Worm (Caenorhabditis elegans): ENCODE data around the gene fbxa-66.

fbxa-66 gene

ce11 chrIII:2313985-2314494 lies at the start of gene fbxa-66, which contains the start of gene iffb-1:
Gene fbxa-66, minus strand, starts transcription at chrIII:2314035.
Gene iffb-1, plus strand, starts transcription at chrIII:2314436.
- TF ChIP-seq him-1 (tag; optimal IDR thresholded peaks at IDR 0.05) (no peak), W03F9.2 (tag; optimal IDR thresholded peaks at IDR 0.05) (no peak), dao-5 (tag; optimal IDR thresholded peaks at IDR 0.05) (no peak)

ce11 chrIII:2362648-2363047 lies 48.8 kb upstream of the fbxa-66 start, which contains the start of gene srd-69:
Gene srd-69, plus strand, starts transcription at chrIII:2362948.
- TF ChIP-seq W03F9.2 (tag; optimal IDR thresholded peaks at IDR 0.05) (no peak), him-1 (tag; optimal IDR thresholded peaks at IDR 0.05) (no peak), dao-5 (tag; optimal IDR thresholded peaks at IDR 0.05) (no peak)

- TF ChIP-seq dao-5 (tag; optimal IDR thresholded peaks at IDR 0.05): no peak
- TF ChIP-seq W03F9.2 (tag; optimal IDR thresholded peaks at IDR 0.05): no peak
- no peak for TF ChIP-seq him-1 (tag; optimal IDR thresholded peaks at IDR 0.05)
Measured at ce11 chrIII:2349956-2350355, 36.1 kb upstream of the fbxa-66 start.

DNA sequence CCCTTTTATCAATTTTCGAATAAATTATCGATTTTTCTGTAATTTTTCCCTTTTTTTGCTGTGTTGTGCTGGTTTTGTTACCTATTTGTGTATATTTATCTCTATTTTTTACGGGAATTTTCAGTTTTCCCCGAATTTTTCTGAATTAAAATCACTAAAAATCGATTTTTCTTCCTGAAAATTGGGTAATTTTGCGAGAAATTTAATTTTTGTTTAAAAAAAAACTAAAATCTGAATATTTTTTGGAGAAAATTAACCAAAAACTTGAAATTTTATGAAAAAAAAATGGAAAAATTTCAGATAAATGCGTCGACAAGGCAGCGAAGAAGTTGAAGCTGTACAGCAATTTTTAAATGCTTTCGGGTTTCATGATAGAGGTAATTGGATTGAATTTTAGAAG lies 33.5 kb upstream of the fbxa-66 start, which contains the start of gene gip-1:
gip-1 (plus strand) TSS at position 301 of the 400 bp plus-strand sequence.
- TF ChIP-seq dao-5 (tag; optimal IDR thresholded peaks at IDR 0.05) (no peak), W03F9.2 (tag; optimal IDR thresholded peaks at IDR 0.05) (no peak), him-1 (tag; optimal IDR thresholded peaks at IDR 0.05) (no peak)

DNA sequence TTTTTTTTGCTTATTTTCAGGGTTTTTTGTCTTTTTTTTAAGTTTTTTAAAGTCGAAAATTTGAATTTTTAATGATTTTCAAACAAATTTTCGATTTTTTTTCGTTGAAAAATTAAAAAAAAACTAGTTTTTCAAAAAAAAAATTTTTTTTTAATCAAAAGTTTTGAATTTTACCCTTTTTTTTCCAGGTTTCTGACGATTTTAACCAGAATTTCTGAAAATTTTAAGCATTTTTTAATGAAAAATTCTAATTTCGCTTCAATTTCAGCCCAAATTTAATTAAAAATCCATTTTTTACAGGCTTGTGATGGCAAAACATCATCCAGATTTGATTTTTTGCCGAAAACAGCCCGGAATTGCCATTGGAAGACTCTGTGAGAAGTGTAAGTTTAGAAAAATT lies 29.4 kb upstream of the fbxa-66 start, which contains the start of gene phf-5:
phf-5 (plus strand) TSS at position 301 of the 400 bp plus-strand sequence.
- TF ChIP-seq W03F9.2 (tag; optimal IDR thresholded peaks at IDR 0.05) (no peak), him-1 (tag; optimal IDR thresholded peaks at IDR 0.05) (no peak), dao-5 (tag; optimal IDR thresholded peaks at IDR 0.05) (no peak)

ce11 chrIII:2331033-2331625 lies 17.3 kb upstream of the fbxa-66 start, which contains the start of the genes Y54F10BM.13 and ppm-1.D:
Gene Y54F10BM.13, minus strand, starts transcription at chrIII:2331083.
Gene ppm-1.D, plus strand, starts transcription at chrIII:2331572.
- TF ChIP-seq dao-5 (tag; optimal IDR thresholded peaks at IDR 0.05): no peak
- no peak for TF ChIP-seq him-1 (tag; optimal IDR thresholded peaks at IDR 0.05)
- no peak for TF ChIP-seq W03F9.2 (tag; optimal IDR thresholded peaks at IDR 0.05)

- no peak for TF ChIP-seq him-1 (tag; optimal IDR thresholded peaks at IDR 0.05)
- TF ChIP-seq dao-5 (tag; optimal IDR thresholded peaks at IDR 0.05): no peak
- no peak for TF ChIP-seq W03F9.2 (tag; optimal IDR thresholded peaks at IDR 0.05)
Measured at ce11 chrIII:2330389-2330788, 16.6 kb upstream of the fbxa-66 start.

ce11 chrIII:2329336-2329735 lies 15.5 kb upstream of the fbxa-66 start, which contains the start of gene Y54F10BM.12:
Gene Y54F10BM.12, minus strand, starts transcription at chrIII:2329679.
- TF ChIP-seq W03F9.2 (tag; optimal IDR thresholded peaks at IDR 0.05): no peak
- TF ChIP-seq him-1 (tag; optimal IDR thresholded peaks at IDR 0.05): no peak
- TF ChIP-seq dao-5 (tag; optimal IDR thresholded peaks at IDR 0.05): no peak

DNA sequence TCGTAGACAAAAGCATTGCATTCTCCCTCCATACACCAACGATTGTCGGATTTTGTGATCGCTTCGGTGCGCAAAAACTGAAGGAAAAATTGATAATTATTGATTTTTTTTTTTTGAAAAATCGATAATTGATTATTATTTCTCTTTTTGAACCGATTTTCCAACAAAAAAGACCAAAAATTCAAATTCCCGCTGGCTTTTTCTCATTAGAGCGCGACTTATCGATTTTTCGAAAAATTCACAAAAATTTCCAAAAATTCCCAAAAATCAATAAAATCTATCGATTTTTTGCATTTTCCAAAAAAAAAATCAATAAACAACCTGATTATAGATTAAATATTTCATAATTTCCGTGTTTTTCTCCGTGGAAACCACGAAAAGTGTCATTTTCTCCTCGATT lies 14.8 kb upstream of the fbxa-66 start:
- TF ChIP-seq dao-5 (tag; optimal IDR thresholded peaks at IDR 0.05) (no peak), W03F9.2 (tag; optimal IDR thresholded peaks at IDR 0.05) (no peak), him-1 (tag; optimal IDR thresholded peaks at IDR 0.05) (no peak)

DNA sequence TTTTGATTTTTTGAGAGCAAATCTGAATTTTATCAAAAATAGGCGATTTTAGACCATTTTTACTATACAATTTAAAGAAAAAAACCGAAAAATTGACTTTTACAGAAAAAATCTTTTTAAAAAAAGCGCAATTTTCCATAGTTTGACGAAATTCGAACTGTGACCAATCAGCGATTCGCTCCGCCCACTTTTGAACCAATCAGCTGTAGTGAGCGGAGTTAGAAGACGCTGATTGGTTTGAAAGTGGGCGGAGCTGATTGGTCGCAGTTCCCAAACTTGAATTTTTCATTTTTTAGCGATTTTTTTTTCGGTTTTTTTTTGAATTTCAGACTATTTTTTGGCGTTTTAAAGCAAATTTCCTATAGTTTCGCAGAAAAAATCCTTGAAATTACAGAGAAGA lies 10.9 kb upstream of the fbxa-66 start:
- TF ChIP-seq him-1 (tag; optimal IDR thresholded peaks at IDR 0.05) (no peak), dao-5 (tag; optimal IDR thresholded peaks at IDR 0.05) (no peak), W03F9.2 (tag; optimal IDR thresholded peaks at IDR 0.05) (no peak)

DNA sequence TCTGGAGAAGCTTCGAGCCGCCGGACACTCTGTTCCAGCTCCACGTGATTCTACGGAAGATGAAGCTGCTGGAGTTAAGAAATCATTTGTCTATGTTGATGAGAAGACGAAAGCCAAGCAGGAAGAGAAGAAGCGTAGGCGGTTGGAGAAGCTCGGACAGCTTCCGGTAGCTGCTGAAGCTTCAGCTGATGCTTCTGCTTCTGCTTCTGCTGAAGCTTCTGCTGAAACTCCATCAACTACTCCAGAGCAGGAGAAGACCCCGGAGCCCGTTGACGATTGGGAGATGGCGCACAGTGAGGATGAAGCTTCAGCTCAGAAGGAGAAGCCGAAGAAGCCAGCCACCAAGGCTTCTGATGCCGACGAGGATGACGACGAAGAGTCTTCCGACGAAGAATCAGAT lies 2.6 kb upstream of the fbxa-66 start:
- TF ChIP-seq him-1 (tag; optimal IDR thresholded peaks at IDR 0.05) (no peak), dao-5 (tag; optimal IDR thresholded peaks at IDR 0.05) (no peak), W03F9.2 (tag; optimal IDR thresholded peaks at IDR 0.05) (no peak)

DNA sequence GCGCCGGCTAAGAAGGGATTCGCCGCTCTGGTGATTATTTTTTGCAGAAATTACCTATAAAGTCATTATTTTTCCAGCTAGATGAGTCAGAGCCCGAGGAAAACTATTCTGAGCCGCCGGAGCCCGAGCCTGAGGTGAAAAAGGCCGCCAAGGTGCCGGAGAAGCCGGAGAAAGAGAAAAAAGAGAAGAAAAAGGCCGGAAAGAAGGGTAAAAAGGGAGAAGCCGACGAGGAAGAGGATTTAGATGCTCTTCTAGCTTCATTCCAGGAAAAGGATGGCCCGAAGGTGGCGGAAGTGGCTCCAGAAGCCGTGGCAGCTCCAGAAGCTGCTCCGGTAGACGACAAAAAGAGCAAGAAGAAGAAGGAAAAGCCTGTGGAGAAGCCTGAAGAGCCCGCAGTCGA lies 843 bp upstream of the fbxa-66 start:
- TF ChIP-seq dao-5 (tag; optimal IDR thresholded peaks at IDR 0.05): no peak
- TF ChIP-seq W03F9.2 (tag; optimal IDR thresholded peaks at IDR 0.05): no peak
- no peak for TF ChIP-seq him-1 (tag; optimal IDR thresholded peaks at IDR 0.05)

DNA sequence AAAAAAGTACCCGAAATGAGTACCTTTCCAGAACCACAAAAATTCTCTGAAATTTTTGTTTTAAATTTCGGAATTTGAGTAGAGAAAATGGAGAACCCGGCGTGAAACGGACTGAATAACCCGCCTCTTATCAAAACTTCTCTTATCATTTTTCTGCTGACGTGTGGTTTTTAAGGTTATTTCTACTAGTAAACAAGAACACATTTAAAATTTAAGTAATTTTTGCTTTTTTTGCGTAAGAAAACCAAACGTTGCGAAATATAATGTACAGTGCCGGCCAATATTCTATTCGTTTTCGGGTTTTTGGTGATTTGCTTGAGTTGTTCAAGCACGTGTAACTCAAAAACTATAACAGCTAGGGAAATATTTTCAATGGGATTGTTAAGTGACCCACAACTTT lies 2.8 kb downstream of the fbxa-66 start:
- TF ChIP-seq W03F9.2 (tag; optimal IDR thresholded peaks at IDR 0.05): no peak

DNA sequence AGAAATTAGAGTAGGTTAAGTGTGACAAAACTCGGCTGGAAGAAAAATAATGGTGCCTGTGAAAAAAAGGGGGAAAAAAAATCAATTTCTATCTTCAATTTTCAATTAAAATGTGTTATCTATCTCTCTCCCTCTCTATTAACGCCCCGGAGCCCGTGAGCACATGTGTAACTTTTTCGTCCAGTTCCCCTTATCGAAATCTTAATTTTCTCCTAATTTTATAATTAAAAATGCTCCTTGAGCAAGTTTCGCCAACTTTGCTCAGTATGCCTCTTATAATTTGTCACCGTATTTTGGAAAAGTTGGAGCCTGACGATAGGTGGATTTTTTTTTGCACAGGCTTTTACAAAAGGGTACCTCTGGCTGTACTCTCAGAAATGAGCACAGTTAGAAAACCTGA lies 5.8 kb downstream of the fbxa-66 start, which contains the start of the genes fbxa-1 and Y54F10BM.20:
fbxa-1 (minus strand) TSS at position 101 of the 400 bp plus-strand sequence.
Y54F10BM.20 (plus strand) TSS at position 231 of the 400 bp plus-strand sequence.
- no peak for TF ChIP-seq him-1 (tag; optimal IDR thresholded peaks at IDR 0.05)
- TF ChIP-seq W03F9.2 (tag; optimal IDR thresholded peaks at IDR 0.05): no peak
- no peak for TF ChIP-seq dao-5 (tag; optimal IDR thresholded peaks at IDR 0.05)
